Fruit fly (Drosophila melanogaster): ENCODE measurements around the gene CG9368.

CG9368 gene

DNA sequence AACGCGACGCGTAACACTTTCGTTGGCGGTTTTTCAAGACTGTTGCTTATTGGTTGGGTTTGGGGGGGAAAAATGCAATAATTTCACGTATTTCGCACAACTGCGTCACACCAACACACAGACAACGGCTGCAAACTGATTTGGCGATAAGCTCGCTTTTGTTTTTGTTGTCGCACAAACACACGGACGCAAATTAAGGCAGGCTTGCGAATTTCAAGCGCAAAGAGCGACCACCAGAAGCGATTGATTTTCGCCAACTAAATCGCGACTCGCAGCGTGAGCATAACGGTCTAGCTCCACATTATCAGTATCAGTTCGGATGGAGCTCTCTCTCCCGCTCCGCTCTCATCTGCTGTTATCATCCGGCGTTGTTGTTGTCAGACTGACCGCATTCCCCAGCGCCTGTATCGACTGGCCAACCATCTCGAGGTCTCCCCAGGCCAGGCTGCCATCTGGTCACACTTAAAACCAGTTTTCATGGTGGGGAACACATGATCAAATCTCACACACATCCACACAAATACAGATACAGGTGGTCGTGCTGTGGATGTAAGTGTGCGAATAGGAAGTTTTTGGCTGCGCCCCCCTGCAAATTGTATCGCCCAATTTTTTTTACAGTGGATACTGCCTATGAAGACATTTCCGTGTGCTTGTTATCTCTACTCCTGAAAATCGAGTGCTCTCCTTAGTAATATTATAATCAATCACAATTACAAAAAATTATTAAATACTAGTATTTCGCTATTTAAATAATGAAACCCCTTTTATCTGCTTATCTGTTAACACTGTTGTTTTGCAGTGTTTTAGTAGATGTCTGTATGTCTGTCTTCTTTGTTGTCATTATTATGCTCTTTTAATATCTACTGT lies 31.6 kb downstream of the CG9368 start (continued):
- peak; percentile 7 for TF ChIP-seq fd96Cb (tag; optimal IDR thresholded peaks at IDR 0.05)
- peak; percentile 27 for TF ChIP-seq phol (tag; optimal IDR thresholded peaks at IDR 0.05)
- TF ChIP-seq lov (optimal IDR thresholded peaks at IDR 0.05): no peak
- no peak for TF ChIP-seq lov (GFP tag; IDR thresholded peaks at IDR 0.05)
- TF ChIP-seq CG7928 (GFP tag; optimal IDR thresholded peaks at IDR 0.05): peak; percentile 35
- TF ChIP-seq CG15601 (tag; optimal IDR thresholded peaks at IDR 0.05): no peak
- TF ChIP-seq ken (GFP tag; IDR thresholded peaks at IDR 0.05): 0 out of 3 replicates have a peak, but pooled peaks have one; percentile 8
- TF ChIP-seq CG1832 (GFP tag; optimal IDR thresholded peaks at IDR 0.05): no peak
- no peak for TF ChIP-seq CG10267 (tag; optimal IDR thresholded peaks at IDR 0.05)
- TF ChIP-seq CG6272 (GFP tag; IDR thresholded peaks at IDR 0.05): no peak
- peak; percentile 36; the same call in 1 of the 2 replicates for TF ChIP-seq CG11696 (GFP tag; IDR thresholded peaks at IDR 0.05)
- peak; percentile 41 for TF ChIP-seq Dek (tag; optimal IDR thresholded peaks at IDR 0.05)
- TF ChIP-seq sens-2 (GFP tag; IDR thresholded peaks at IDR 0.05): no peak
- no peak for TF ChIP-seq nau (GFP tag; optimal IDR thresholded peaks at IDR 0.05)
- TF ChIP-seq ind (GFP tag; optimal IDR thresholded peaks at IDR 0.05): peak; percentile 69
- TF ChIP-seq Dad (GFP tag; optimal IDR thresholded peaks at IDR 0.05): no peak
- TF ChIP-seq CG13624 (GFP tag; optimal IDR thresholded peaks at IDR 0.05): peak; percentile 34
- TF ChIP-seq CG13424 (tag; optimal IDR thresholded peaks at IDR 0.05): peak; percentile 56
- TF ChIP-seq Drgx (GFP tag; IDR thresholded peaks at IDR 0.05): peak; percentile 72
- peak; percentile 62 for TF ChIP-seq fd3F (GFP tag; optimal IDR thresholded peaks at IDR 0.05)
- peak; percentile 18 for TF ChIP-seq Bteb2 (GFP tag; optimal IDR thresholded peaks at IDR 0.05)
- no peak for TF ChIP-seq Bdp1 (GFP tag; optimal IDR thresholded peaks at IDR 0.05)
- peak; percentile 52; the same call in 1 of the 2 replicates for TF ChIP-seq bbx (GFP tag; IDR thresholded peaks at IDR 0.05; ENCODE audit: partially characterized antibody)
- no peak for TF ChIP-seq Sry-β (GFP tag; optimal IDR thresholded peaks at IDR 0.05)
- peak; percentile 55 for TF ChIP-seq gfzf (GFP tag; optimal IDR thresholded peaks at IDR 0.05)
- no peak for TF ChIP-seq CG8089 (GFP tag; optimal IDR thresholded peaks at IDR 0.05)
- peak; percentile 47 for TF ChIP-seq bcd (GFP tag; optimal IDR thresholded peaks at IDR 0.05)
- TF ChIP-seq Optix (GFP tag; IDR thresholded peaks at IDR 0.05): no peak
- peak; percentile 19 for TF ChIP-seq chn (GFP tag; optimal IDR thresholded peaks at IDR 0.05)
- TF ChIP-seq ro (GFP tag; IDR thresholded peaks at IDR 0.05): no peak
- no peak for TF ChIP-seq Elba2 (GFP tag; optimal IDR thresholded peaks at IDR 0.05)
- peak; percentile 64; the same call in 2 of the 3 replicates for TF ChIP-seq CG6175 (GFP tag; IDR thresholded peaks at IDR 0.05)
- no peak for TF ChIP-seq CG10462 (GFP tag; optimal IDR thresholded peaks at IDR 0.05)
- TF ChIP-seq Trl (optimal IDR thresholded peaks at IDR 0.05): peak; percentile 71 to 79
- TF ChIP-seq Trl (GFP tag; optimal IDR thresholded peaks at IDR 0.05): no peak
- no peak for TF ChIP-seq CG8281 (tag; optimal IDR thresholded peaks at IDR 0.05)
- TF ChIP-seq Six4 (GFP tag; optimal IDR thresholded peaks at IDR 0.05): peak; percentile 21
- peak; percentile 14 for TF ChIP-seq CG6765 (GFP tag; optimal IDR thresholded peaks at IDR 0.05)
- TF ChIP-seq Fer3 (tag; optimal IDR thresholded peaks at IDR 0.05): peak; percentile 78
- 0 out of 2 replicates have a peak, but pooled peaks have one; percentile 52 for TF ChIP-seq danr (GFP tag; IDR thresholded peaks at IDR 0.05)
- TF ChIP-seq CG17912 (GFP tag; optimal IDR thresholded peaks at IDR 0.05): no peak
- no peak for TF ChIP-seq CG11723 (GFP tag; optimal IDR thresholded peaks at IDR 0.05)
- no peak for TF ChIP-seq CG2129 (GFP tag; IDR thresholded peaks at IDR 0.05; ENCODE audit: partially characterized antibody)
- peak; percentile 42 for TF ChIP-seq psq (GFP tag; optimal IDR thresholded peaks at IDR 0.05)
- TF ChIP-seq ERR (GFP tag; optimal IDR thresholded peaks at IDR 0.05): no peak
- peak; percentile 59 for TF ChIP-seq CG17361 (GFP tag; IDR thresholded peaks at IDR 0.05)
- peak; percentile 7 for TF ChIP-seq CG3838 (GFP tag; optimal IDR thresholded peaks at IDR 0.05)
- no peak for TF ChIP-seq dimm (GFP tag; IDR thresholded peaks at IDR 0.05)
- peak; percentile 88 for TF ChIP-seq CG9932 (GFP tag; IDR thresholded peaks at IDR 0.05)
- TF ChIP-seq CG33213 (GFP tag; optimal IDR thresholded peaks at IDR 0.05): no peak
